Worm (Caenorhabditis elegans) whole organism, late embryonic: ENCODE data around the gene rab-21.

Source experiments
- C08G9.2 ChIP-seq: sonication (generic microtip); optimal IDR thresholded peaks from 2 replicates; lab custom pipeline; 2016; ENCODE audit warnings: mild to moderate bottlenecking, missing genetic modification characterization, moderate library complexity, missing compliant biosample characterization
- C38D4.7 ChIP-seq: fragments of 200-800 bp; sonication (Bioruptor generic); optimal IDR thresholded peaks from 2 replicates; lab custom pipeline; 2018; ENCODE audit warnings: mild to moderate bottlenecking, missing genetic modification characterization, moderate library complexity, missing compliant biosample characterization
- K02D7.2 ChIP-seq: sonication (generic microtip); optimal IDR thresholded peaks from 2 replicates; lab custom pipeline; 2017; ENCODE audit warnings: mild to moderate bottlenecking, missing genetic modification characterization, missing compliant biosample characterization
- T23F11.4 ChIP-seq: fragments of 200-800 bp; sonication (Bioruptor generic); optimal IDR thresholded peaks from 2 replicates; lab custom pipeline; 2018; ENCODE audit warnings: mild to moderate bottlenecking, missing genetic modification characterization, missing compliant biosample characterization
- ahr-1 ChIP-seq: sonication (generic microtip); optimal IDR thresholded peaks from 2 replicates; lab custom pipeline; 2016; ENCODE audit warnings: missing genetic modification characterization, missing compliant biosample characterization
- ceh-19 ChIP-seq: fragments of 200-800 bp; sonication (Bioruptor generic); optimal IDR thresholded peaks from 2 replicates; lab custom pipeline; 2018; ENCODE audit warnings: mild to moderate bottlenecking, missing genetic modification characterization, missing compliant biosample characterization
- ceh-22 ChIP-seq: sonication (generic microtip); optimal IDR thresholded peaks from 2 replicates; lab custom pipeline; 2017; ENCODE audit warnings: missing biosample characterization, missing genetic modification characterization
- ceh-30 ChIP-seq: fragments of 150-350 bp; optimal IDR thresholded peaks from 2 replicates; lab custom pipeline; 2014; ENCODE audit warnings: missing biosample characterization, missing genetic modification characterization
- ceh-31 ChIP-seq: sonication (generic microtip); optimal IDR thresholded peaks from 2 replicates; lab custom pipeline; 2016; ENCODE audit warnings: missing genetic modification characterization, missing compliant biosample characterization
- ceh-34 ChIP-seq: sonication (generic microtip); optimal IDR thresholded peaks from 2 replicates; lab custom pipeline; 2016; ENCODE audit warnings: mild to moderate bottlenecking, missing genetic modification characterization, missing compliant biosample characterization
- ceh-45 ChIP-seq: fragments of 200-800 bp; sonication (Bioruptor generic); IDR thresholded peaks from 2 replicates; pipeline ENCODE4 v1.3.6; 2022; ENCODE audit warnings: missing genetic modification reagents, missing genetic modification characterization, missing compliant biosample characterization
- ceh-48 ChIP-seq: sonication (generic microtip); optimal IDR thresholded peaks from 2 replicates; lab custom pipeline; 2016; ENCODE audit warnings: missing genetic modification characterization, inconsistent platforms, missing compliant biosample characterization
- che-1 ChIP-seq: sonication (generic microtip); optimal IDR thresholded peaks from 2 replicates; lab custom pipeline; 2016; ENCODE audit warnings: mild to moderate bottlenecking, missing genetic modification characterization, missing compliant biosample characterization
- dmd-4 ChIP-seq: sonication (generic microtip); optimal IDR thresholded peaks from 2 replicates; lab custom pipeline; 2016; ENCODE audit warnings: borderline replicate concordance, missing genetic modification characterization, missing compliant biosample characterization
- elt-2 ChIP-seq: sonication (generic microtip); optimal IDR thresholded peaks from 2 replicates; lab custom pipeline; 2016; ENCODE audit warnings: missing genetic modification reagents, missing genetic modification characterization, missing compliant biosample characterization
- elt-4 ChIP-seq: sonication (generic microtip); optimal IDR thresholded peaks from 2 replicates; lab custom pipeline; 2016; ENCODE audit warnings: missing genetic modification characterization, missing compliant biosample characterization
- ets-4 ChIP-seq: sonication (generic microtip); optimal IDR thresholded peaks from 2 replicates; lab custom pipeline; 2016; ENCODE audit warnings: missing genetic modification characterization, missing compliant biosample characterization
- gmeb-2 ChIP-seq: sonication (generic microtip); optimal IDR thresholded peaks from 2 replicates; lab custom pipeline; 2016; ENCODE audit warnings: missing genetic modification characterization, inconsistent platforms, missing compliant biosample characterization
- hlh-15 ChIP-seq: sonication (generic microtip); optimal IDR thresholded peaks from 2 replicates; lab custom pipeline; 2016; ENCODE audit warnings: missing genetic modification characterization, missing compliant biosample characterization
- hlh-30 ChIP-seq: sonication (generic microtip); optimal IDR thresholded peaks from 2 replicates; lab custom pipeline; 2017; ENCODE audit warnings: antibody characterized with exemption, missing genetic modification characterization, missing compliant biosample characterization; ENCODE audit not compliant: insufficient read depth
- hlh-8 ChIP-seq: sonication (generic microtip); optimal IDR thresholded peaks from 2 replicates; lab custom pipeline; 2016; ENCODE audit warnings: missing genotype, missing genetic modification characterization, missing compliant biosample characterization
- lin-11 ChIP-seq: fragments of 200-800 bp; sonication (Bioruptor generic); optimal IDR thresholded peaks from 2 replicates; lab custom pipeline; 2018; ENCODE audit warnings: mild to moderate bottlenecking, missing genetic modification characterization, missing compliant biosample characterization
- madf-2 ChIP-seq: sonication (generic microtip); optimal IDR thresholded peaks from 2 replicates; lab custom pipeline; 2017; ENCODE audit warnings: missing genetic modification characterization, missing compliant biosample characterization
- npax-4 ChIP-seq: sonication (generic microtip); optimal IDR thresholded peaks from 2 replicates; lab custom pipeline; 2016; ENCODE audit warnings: missing genetic modification characterization, missing compliant biosample characterization
- pag-3 ChIP-seq: sonication (generic microtip); optimal IDR thresholded peaks from 2 replicates; lab custom pipeline; 2016; ENCODE audit warnings: missing compliant biosample characterization, missing genetic modification characterization, borderline replicate concordance
- pax-1 ChIP-seq: fragments of 150-350 bp; optimal IDR thresholded peaks from 2 replicates; lab custom pipeline; 2014; ENCODE audit warnings: missing biosample characterization, missing genetic modification characterization
- pqm-1 ChIP-seq: sonication (generic microtip); optimal IDR thresholded peaks from 2 replicates; lab custom pipeline; 2016; ENCODE audit warnings: missing genetic modification characterization, missing compliant biosample characterization
- rnt-1 ChIP-seq: sonication (generic microtip); optimal IDR thresholded peaks from 2 replicates; lab custom pipeline; 2016; ENCODE audit warnings: missing genetic modification characterization, missing compliant biosample characterization
- sox-2 ChIP-seq: fragments of 200-800 bp; sonication (Bioruptor generic); IDR thresholded peaks from 2 replicates; pipeline ENCODE4 v1.3.6; 2022; ENCODE audit warnings: missing genetic modification reagents, missing genetic modification characterization, missing compliant biosample characterization
- sox-4 ChIP-seq: sonication (generic microtip); optimal IDR thresholded peaks from 2 replicates; lab custom pipeline; 2017; ENCODE audit warnings: mild to moderate bottlenecking, missing genetic modification characterization, inconsistent platforms, missing compliant biosample characterization
- syd-9 ChIP-seq: sonication (generic microtip); optimal IDR thresholded peaks from 2 replicates; lab custom pipeline; 2016; ENCODE audit warnings: mild to moderate bottlenecking, missing genetic modification characterization, moderate library complexity, missing compliant biosample characterization
- ttx-3 ChIP-seq: sonication (generic microtip); optimal IDR thresholded peaks from 2 replicates; lab custom pipeline; 2016; ENCODE audit warnings: missing genetic modification reagents, missing genetic modification characterization, missing compliant biosample characterization
- unc-42 ChIP-seq: sonication (generic microtip); optimal IDR thresholded peaks from 2 replicates; lab custom pipeline; 2016; ENCODE audit warnings: missing genotype, missing genetic modification characterization, missing compliant biosample characterization
- unc-86 ChIP-seq: sonication (generic microtip); optimal IDR thresholded peaks from 2 replicates; lab custom pipeline; 2016; ENCODE audit warnings: missing genetic modification characterization, missing compliant biosample characterization
- zip-5 ChIP-seq: sonication (generic microtip); optimal IDR thresholded peaks from 2 replicates; lab custom pipeline; 2016; ENCODE audit warnings: missing genetic modification characterization, missing compliant biosample characterization
- ztf-16 ChIP-seq: sonication (generic microtip); optimal IDR thresholded peaks from 2 replicates; lab custom pipeline; 2017; ENCODE audit warnings: missing genetic modification characterization, missing compliant biosample characterization

rab-21 gene

DNA sequence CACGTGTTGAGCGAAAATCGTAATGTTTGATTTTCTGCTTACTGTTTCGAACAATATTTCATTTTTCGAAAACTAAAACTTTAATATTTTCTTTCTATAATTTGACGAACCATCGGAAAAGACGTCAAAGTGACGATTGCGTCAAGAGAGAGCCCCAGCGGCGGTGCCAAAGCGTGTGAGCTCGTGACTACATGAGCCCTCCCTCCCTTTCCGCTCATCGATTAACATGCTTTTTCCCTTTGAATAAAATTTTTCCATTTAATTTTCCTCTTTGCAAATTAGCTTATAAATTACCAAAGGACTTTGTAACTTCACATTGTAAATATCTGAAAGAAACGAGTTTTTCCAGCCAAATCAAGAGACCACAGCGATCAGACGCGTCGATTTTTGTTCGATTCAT is 28.2 kb upstream of the rab-21 start:
- TF ChIP-seq syd-9 (no peak), unc-42 (tag; lab: Kevin White, UChicago) (peak; percentile 40), elt-2 (tag; lab: Kevin White, UChicago) (no peak), ceh-48 (tag; lab: Kevin White, UChicago) (peak; percentile 2), pqm-1 (no peak), K02D7.2 (tag; lab: Kevin White, UChicago) (no peak), unc-86 (tag; lab: Kevin White, UChicago) (no peak), C08G9.2 (tag; lab: Kevin White, UChicago) (no peak), sox-4 (no peak), ahr-1 (tag; lab: Kevin White, UChicago) (no peak), T23F11.4 (GFP tag; lab: Kevin White, UChicago) (no peak), che-1 (tag; lab: Kevin White, UChicago) (no peak), madf-2 (tag; lab: Kevin White, UChicago) (no peak), hlh-8 (no peak), pag-3 (tag; lab: Kevin White, UChicago) (no peak), hlh-30 (tag; lab: Kevin White, UChicago) (peak; percentile 25), gmeb-2 (tag; lab: Kevin White, UChicago) (no peak), sox-2 (GFP tag; lab: Robert Waterston, UW) (no peak), ceh-34 (tag; lab: Kevin White, UChicago) (no peak), dmd-4 (no peak), hlh-15 (tag; lab: Kevin White, UChicago) (no peak), ceh-30 (tag; lab: Kevin White, UChicago) (no peak), ztf-16 (tag; lab: Kevin White, UChicago) (no peak), lin-11 (tag; lab: Kevin White, UChicago) (no peak), pax-1 (no peak), ceh-45 (no peak)

DNA sequence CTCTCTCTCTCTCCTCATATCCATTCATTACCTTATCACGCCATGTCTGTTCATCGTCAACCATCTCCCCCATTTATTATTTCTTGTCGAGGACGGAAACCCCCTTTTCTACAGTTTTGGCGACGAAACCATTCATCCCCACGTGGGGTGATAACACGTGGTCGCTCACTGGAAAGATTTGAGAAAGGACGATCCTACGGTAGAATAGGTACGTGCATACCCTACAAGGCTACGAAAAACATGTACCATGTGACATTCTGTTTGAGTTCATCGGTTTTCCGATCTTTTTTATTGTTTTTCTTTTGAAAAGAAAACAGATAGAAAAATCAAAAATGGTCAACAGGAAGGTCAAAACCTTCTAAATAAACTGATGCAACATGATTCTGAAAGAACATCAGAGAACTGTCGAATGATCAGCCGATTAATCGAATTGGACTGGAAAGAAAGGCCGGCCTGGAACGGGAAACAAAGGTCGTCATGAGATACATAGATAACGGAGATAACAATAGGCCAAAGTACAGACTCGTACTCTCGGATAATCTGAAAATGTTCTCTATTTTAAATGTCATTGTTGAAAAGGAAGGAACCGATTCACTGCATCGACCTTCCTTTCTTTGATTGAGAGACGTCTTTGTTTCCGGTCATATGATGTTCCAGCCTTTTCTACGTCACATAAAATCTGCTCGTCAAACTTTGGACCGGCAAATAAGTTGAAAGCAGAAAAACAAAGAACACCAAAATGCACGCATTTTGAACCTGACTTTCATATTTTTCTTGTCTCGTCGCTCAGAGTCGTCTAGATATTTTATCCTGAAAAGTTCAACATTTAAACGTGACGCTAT is 27.4 kb upstream of the rab-21 start:
- no peak for TF ChIP-seq elt-4 (tag; lab: Kevin White, UChicago)
- no peak for TF ChIP-seq lin-11 (tag; lab: Kevin White, UChicago)
- no peak for TF ChIP-seq ceh-19 (GFP tag; lab: Kevin White, UChicago)
- TF ChIP-seq pqm-1 = no peak
- TF ChIP-seq ceh-31 (tag; lab: Kevin White, UChicago) = no peak
- no peak for TF ChIP-seq pax-1
- TF ChIP-seq ceh-22 = no peak
- no peak for TF ChIP-seq zip-5 (tag; lab: Kevin White, UChicago)
- TF ChIP-seq hlh-8 = no peak
- TF ChIP-seq C38D4.7 (GFP tag; lab: Kevin White, UChicago) = no peak
- TF ChIP-seq ets-4 (tag; lab: Kevin White, UChicago) = no peak
- no peak for TF ChIP-seq ttx-3

DNA sequence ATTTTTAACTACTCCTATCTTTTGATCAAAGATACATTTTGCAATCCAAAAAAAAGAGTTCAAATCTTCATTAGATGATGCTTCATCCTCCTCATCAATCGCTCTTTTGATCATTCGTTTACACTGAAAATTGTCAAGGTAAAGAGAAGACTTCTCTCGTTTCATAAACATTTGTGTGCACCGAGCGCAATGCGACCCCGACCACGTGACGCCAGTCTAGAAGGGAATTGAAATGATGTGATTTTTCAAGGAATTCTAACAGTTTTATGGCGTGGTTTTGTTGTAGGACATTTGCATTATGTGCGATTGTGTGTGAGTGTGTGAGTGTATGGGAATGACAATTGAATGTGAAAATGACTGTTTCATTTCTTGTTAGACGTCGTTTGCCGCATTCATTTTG is 26.5 kb upstream of the rab-21 start:
- no peak for TF ChIP-seq npax-4 (tag; lab: Kevin White, UChicago)
- no peak for TF ChIP-seq ceh-34 (tag; lab: Kevin White, UChicago)
- peak; percentile 35 for TF ChIP-seq hlh-30 (tag; lab: Kevin White, UChicago)
- no peak for TF ChIP-seq rnt-1
- TF ChIP-seq che-1 (tag; lab: Kevin White, UChicago) = no peak
- no peak for TF ChIP-seq hlh-8
